Fruit fly (Drosophila melanogaster): ENCODE measurements around the gene ND-13B.

DNA sequence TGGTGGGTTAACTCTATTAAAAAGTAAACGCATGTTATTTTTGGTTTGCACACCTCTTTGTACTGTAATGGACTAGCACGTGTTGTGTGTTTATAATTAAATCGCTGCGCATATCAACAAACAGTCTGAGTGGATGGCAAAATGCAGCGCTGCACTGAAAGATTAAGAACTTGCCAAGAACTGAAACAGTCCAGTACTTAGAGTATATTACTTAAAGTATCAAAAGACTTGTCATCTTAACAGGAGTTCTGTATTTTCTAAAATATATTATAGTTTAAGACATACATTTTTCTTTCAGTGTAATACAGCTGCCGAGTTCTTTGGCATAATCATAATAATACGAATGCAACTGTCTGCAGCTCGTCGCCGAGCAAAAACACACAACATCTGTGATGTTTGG lies 45.5 kb downstream of the ND-13B start:
- TF ChIP-seq Dll (optimal IDR thresholded peaks at IDR 0.05) = no peak
- TF ChIP-seq psq (optimal IDR thresholded peaks at IDR 0.05) = no peak
- TF ChIP-seq usp (GFP tag; optimal IDR thresholded peaks at IDR 0.05) = no peak
- no peak for TF ChIP-seq pan (optimal IDR thresholded peaks at IDR 0.05)
- TF ChIP-seq CG8478 (optimal IDR thresholded peaks at IDR 0.05) = no peak
- no peak for TF ChIP-seq EcR (GFP tag; optimal IDR thresholded peaks at IDR 0.05)
